Fruit fly (Drosophila melanogaster): ENCODE data around the gene S-Lap1.

- TF ChIP-seq gt (GFP tag; IDR thresholded peaks at IDR 0.05) (no peak), CG4328 (GFP tag; optimal IDR thresholded peaks at IDR 0.05) (no peak), ham (GFP tag; IDR thresholded peaks at IDR 0.05) (no peak), shn (GFP tag; optimal IDR thresholded peaks at IDR 0.05) (no peak), unpg (GFP tag; optimal IDR thresholded peaks at IDR 0.05) (no peak), Lhr (GFP tag; optimal IDR thresholded peaks at IDR 0.05) (no peak), CG10321 (GFP tag; IDR thresholded peaks at IDR 0.05) (no peak)
Observed at dm6 chr3L:8623702-8624421, 6.8 kb downstream of the S-Lap1 start, which contains the start of the genes GAPsec and Zasp66.

All from whole organism, embryonic.